Fruit fly (Drosophila melanogaster) whole organism, embryonic: Measurements from ENCODE around the gene Phb1.

Source experiments
- CG15011 ChIP-seq: fragments of 200-800 bp; sonication (Bioruptor generic); optimal IDR thresholded peaks from 3 replicates; lab custom pipeline; 2018; ENCODE audit warnings: missing biosample characterization, mild to moderate bottlenecking, missing genetic modification characterization
- CG1647 ChIP-seq: fragments of 200-800 bp; sonication (Bioruptor generic); optimal IDR thresholded peaks from 3 replicates; lab custom pipeline; 2016; ENCODE audit warnings: missing biosample characterization, missing genetic modification characterization
- Dfd ChIP-seq, 2 experiments: fragments of >200 bp; optimal IDR thresholded peaks; 2 replicates each; lab custom pipeline; 2017; ENCODE audit warnings: missing biosample characterization in 2 of 2, missing genetic modification characterization in 2 of 2
- Doc2 ChIP-seq: fragments of 200-800 bp; sonication (Bioruptor generic); IDR thresholded peaks from 2 replicates; pipeline ENCODE4 v1.3.6; 2022; ENCODE audit warnings: missing biosample characterization, missing genetic modification characterization
- Elba2 ChIP-seq: fragments of 200-800 bp; sonication (Bioruptor generic); optimal IDR thresholded peaks from 3 replicates; lab custom pipeline; 2016; ENCODE audit warnings: missing biosample characterization, missing genetic modification characterization
- Hey ChIP-seq: fragments of 200-800 bp; sonication (Bioruptor generic); optimal IDR thresholded peaks from 3 replicates; lab custom pipeline; 2018; ENCODE audit warnings: missing biosample characterization, mild to moderate bottlenecking, missing genetic modification characterization
- Max ChIP-seq: fragments of 200-800 bp; sonication (Bioruptor generic); optimal IDR thresholded peaks from 2 replicates; lab custom pipeline; 2016; ENCODE audit warnings: missing biosample characterization, mild to moderate bottlenecking, missing genetic modification characterization
- Usf ChIP-seq: fragments of 200-800 bp; sonication (Bioruptor generic); optimal IDR thresholded peaks from 2 replicates; lab custom pipeline; 2017; ENCODE audit warnings: missing genotype, missing biosample characterization, missing genetic modification characterization
- fd96Cb ChIP-seq: fragments of 200-800 bp; sonication (Bioruptor generic); optimal IDR thresholded peaks from 2 replicates; lab custom pipeline; 2018; ENCODE audit warnings: missing biosample characterization, mild to moderate bottlenecking, missing genetic modification characterization, moderate library complexity
- sens ChIP-seq: fragments of 200-800 bp; sonication (Bioruptor generic); peaks from one replicate; lab custom pipeline; 2016; ENCODE audit warnings: missing biosample characterization, missing genetic modification characterization
- ttk ChIP-seq: fragments of 200-800 bp; sonication (Bioruptor generic); IDR thresholded peaks from 2 replicates; pipeline ENCODE4 v2.1.2; 2022; ENCODE audit warnings: missing biosample characterization, missing genetic modification characterization

DNA sequence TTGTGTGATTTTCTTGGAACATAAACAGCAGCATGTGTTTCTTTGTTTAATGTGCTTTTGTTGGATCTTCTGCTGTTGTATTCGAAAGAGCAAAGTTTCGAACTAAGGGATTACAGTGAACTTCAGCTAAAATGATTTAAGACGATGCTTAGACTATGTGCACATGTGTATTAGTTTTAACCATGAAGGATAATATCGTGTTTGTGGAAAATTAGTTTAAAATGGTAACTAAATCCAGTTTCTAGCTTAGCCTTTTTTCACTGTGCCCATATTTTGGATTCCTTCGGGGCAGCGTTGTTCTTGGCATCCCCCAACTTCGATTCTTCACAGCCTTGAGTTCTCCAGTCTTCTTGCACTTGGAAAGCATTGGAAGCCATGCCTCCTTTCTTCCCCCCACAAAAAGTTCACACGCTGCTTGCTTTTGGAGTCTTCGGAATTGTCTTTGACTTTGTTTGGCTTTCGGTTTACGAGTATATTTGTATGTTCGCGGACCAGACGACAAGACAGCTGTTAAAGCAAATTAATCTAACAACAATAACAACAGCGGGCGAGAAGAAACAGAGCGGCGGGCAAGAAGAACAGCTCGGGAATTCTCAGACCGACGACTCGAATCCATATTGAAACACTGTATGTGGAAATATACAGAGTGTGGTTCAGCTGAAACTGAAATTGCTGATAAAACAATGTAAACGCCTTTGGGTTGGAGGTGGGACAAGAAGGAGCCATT lies 16.8 kb upstream of the Phb1 start:
- TF ChIP-seq Max (GFP tag; lab: Kevin White, UChicago): no peak
- no peak for TF ChIP-seq Dfd (GFP tag; optimal IDR thresholded peaks at IDR 0.05; lab: Kevin White, UChicago)
- TF ChIP-seq Doc2 (GFP tag; lab: Robert Waterston, UW): no peak
- no peak for TF ChIP-seq ttk
- TF ChIP-seq Elba2 (GFP tag; lab: Kevin White, UChicago): no peak
- no peak for TF ChIP-seq Usf (GFP tag; lab: Kevin White, UChicago)
- no peak for TF ChIP-seq CG15011 (GFP tag; lab: Kevin White, UChicago)
- TF ChIP-seq fd96Cb (tag; lab: Kevin White, UChicago): peak; percentile 14
- peak; percentile 87 for TF ChIP-seq sens
- TF ChIP-seq CG1647 (GFP tag; lab: Kevin White, UChicago): no peak
- no peak for TF ChIP-seq Hey (tag; lab: Kevin White, UChicago)
